Fruit fly (Drosophila melanogaster) whole organism, adult: ENCODE results near the gene CG9008.

Experiments used
- CG12768 ChIP-seq: fragments of 200-800 bp; sonication (Bioruptor generic); optimal IDR thresholded peaks from 2 replicates; lab custom pipeline; 2017; ENCODE audit warnings: missing biosample characterization, missing genetic modification characterization, mild to moderate bottlenecking, moderate library complexity, missing genetic modification reagents
- CG5204 ChIP-seq: fragments of 200-800 bp; sonication (Bioruptor generic); optimal IDR thresholded peaks from 2 replicates; lab custom pipeline; 2016; ENCODE audit warnings: missing biosample characterization, missing genetic modification characterization
- CG7045 ChIP-seq: fragments of 200-800 bp; sonication (Bioruptor generic); optimal IDR thresholded peaks from 2 replicates; lab custom pipeline; 2017; ENCODE audit warnings: missing biosample characterization, mild to moderate bottlenecking, missing genetic modification characterization
- Mnt ChIP-seq: fragments of 200-800 bp; sonication (Bioruptor generic); optimal IDR thresholded peaks from 2 replicates; lab custom pipeline; 2016; ENCODE audit warnings: missing biosample characterization, mild to moderate bottlenecking, missing genetic modification characterization
- kay ChIP-seq: fragments of 200-800 bp; sonication (Bioruptor generic); peaks from one replicate; lab custom pipeline; 2016; ENCODE audit warnings: missing biosample characterization, missing genetic modification characterization, borderline replicate concordance
- ovo ChIP-seq: fragments of 200-800 bp; sonication (Bioruptor generic); optimal IDR thresholded peaks from 2 replicates; lab custom pipeline; 2016; ENCODE audit warnings: missing biosample characterization, missing genetic modification characterization
- pad ChIP-seq: fragments of 200-800 bp; sonication (Bioruptor generic); optimal IDR thresholded peaks from 3 replicates; lab custom pipeline; 2017; ENCODE audit warnings: missing biosample characterization, missing genetic modification characterization, mild to moderate bottlenecking, moderate library complexity, missing genetic modification reagents
- tj ChIP-seq: fragments of 200-800 bp; sonication (Bioruptor generic); optimal IDR thresholded peaks from 3 replicates; lab custom pipeline; 2017; ENCODE audit warnings: missing biosample characterization, mild to moderate bottlenecking, missing genetic modification characterization, moderate library complexity

dm6 chr2L:13746652-13747051, 33.3 kb downstream of the CG9008 start, which contains the start of gene TM9SF4:
- TF ChIP-seq pad (no peak), kay (GFP tag; lab: Kevin White, UChicago) (no peak), CG5204 (no peak), tj (GFP tag; lab: Kevin White, UChicago) (no peak), CG7045 (GFP tag; lab: Kevin White, UChicago) (no peak), ovo (no peak), Mnt (GFP tag; lab: Kevin White, UChicago) (no peak), CG12768 (GFP tag; lab: Kevin White, UChicago) (no peak)
